Worm (Caenorhabditis elegans): ENCODE measurements around the gene pitr-5.

ce11 chrV:7230847-7231246 is 46.2 kb downstream of the pitr-5 start, which contains the start of the genes gei-6 and krr-1:
- no peak for TF ChIP-seq nhr-25 (tag; optimal IDR thresholded peaks at IDR 0.05)
- no peak for TF ChIP-seq elt-1 (tag; optimal IDR thresholded peaks at IDR 0.05)
- TF ChIP-seq snpc-4 (tag; optimal IDR thresholded peaks at IDR 0.05), result no peak
